Fruit fly (Drosophila melanogaster) whole organism, embryonic: ENCODE data around the gene Rdh.
A peak's percentile ranks its signal among the peaks of the same experiment; 100 is the strongest.

ENCODE experiments used
- Antp ChIP-seq: fragments of 200-800 bp; sonication (Bioruptor generic); optimal IDR thresholded peaks from 3 replicates; lab custom pipeline; 2016; ENCODE audit warnings: missing biosample characterization, missing genetic modification characterization
- Blimp-1 ChIP-seq: fragments of 200-800 bp; sonication (Bioruptor generic); optimal IDR thresholded peaks from 3 replicates; lab custom pipeline; 2018; ENCODE audit warnings: missing biosample characterization, missing genetic modification characterization, mild to moderate bottlenecking, moderate library complexity, missing genetic modification reagents
- CG10321 ChIP-seq: fragments of 200-800 bp; sonication (Bioruptor generic); IDR thresholded peaks from 2 replicates; pipeline ENCODE4 v1.3.6; 2022; ENCODE audit warnings: missing biosample characterization, missing genetic modification characterization
- CG11093 ChIP-seq: fragments of 200-800 bp; sonication (Bioruptor generic); IDR thresholded peaks from 3 replicates; pipeline ENCODE4 v1.3.6; 2022; ENCODE audit warnings: missing biosample characterization, missing genetic modification characterization
- CG11504 ChIP-seq: fragments of 200-800 bp; sonication (Bioruptor generic); optimal IDR thresholded peaks from 3 replicates; lab custom pipeline; 2019; ENCODE audit warnings: missing biosample characterization, mild to moderate bottlenecking, missing genetic modification characterization, moderate library complexity
- CG13296 ChIP-seq: fragments of 200-800 bp; sonication (Bioruptor generic); optimal IDR thresholded peaks from 3 replicates; lab custom pipeline; 2018; ENCODE audit warnings: missing biosample characterization, mild to moderate bottlenecking, missing genetic modification characterization
- CG14860 ChIP-seq: fragments of 200-800 bp; sonication (Bioruptor generic); IDR thresholded peaks from 3 replicates; pipeline ENCODE4 v1.3.6; 2022; ENCODE audit warnings: missing biosample characterization, missing genetic modification characterization; ENCODE audit not compliant: partially characterized antibody
- CG1529 ChIP-seq: fragments of 200-800 bp; sonication (Bioruptor generic); optimal IDR thresholded peaks from 3 replicates; lab custom pipeline; 2018; ENCODE audit warnings: missing biosample characterization, missing genetic modification characterization
- CG16779 ChIP-seq: fragments of 200-800 bp; sonication (Bioruptor generic); IDR thresholded peaks from 2 replicates; pipeline ENCODE4 v1.3.6; 2022; ENCODE audit warnings: missing biosample characterization, missing genetic modification characterization
- CG18476 ChIP-seq: fragments of 200-800 bp; sonication (Bioruptor generic); optimal IDR thresholded peaks from 2 replicates; lab custom pipeline; 2016; ENCODE audit warnings: missing biosample characterization, mild to moderate bottlenecking, missing genetic modification characterization
- CG2116 ChIP-seq: fragments of 200-800 bp; sonication (Bioruptor generic); optimal IDR thresholded peaks from 3 replicates; lab custom pipeline; 2018; ENCODE audit warnings: missing biosample characterization, mild to moderate bottlenecking, missing genetic modification characterization
- CG2199 ChIP-seq: fragments of 200-800 bp; sonication (Bioruptor generic); IDR thresholded peaks from 3 replicates; pipeline ENCODE4 v1.3.6; 2022; ENCODE audit warnings: missing biosample characterization, missing genetic modification characterization
- CG2875 ChIP-seq: fragments of 200-800 bp; sonication (Bioruptor generic); optimal IDR thresholded peaks from 2 replicates; lab custom pipeline; 2017; ENCODE audit warnings: missing biosample characterization, mild to moderate bottlenecking, missing genetic modification characterization, missing genetic modification reagents
- CG31365 ChIP-seq: fragments of 200-800 bp; sonication (Bioruptor generic); optimal IDR thresholded peaks from 2 replicates; lab custom pipeline; 2018; ENCODE audit warnings: missing biosample characterization, mild to moderate bottlenecking, missing genetic modification characterization
- CG3995 ChIP-seq: fragments of 200-800 bp; sonication (Bioruptor generic); optimal IDR thresholded peaks from 3 replicates; lab custom pipeline; 2016; ENCODE audit warnings: missing biosample characterization, missing genetic modification characterization
- CG4424 ChIP-seq: fragments of 200-800 bp; sonication (Bioruptor generic); optimal IDR thresholded peaks from 3 replicates; lab custom pipeline; 2016; ENCODE audit warnings: missing biosample characterization, missing genetic modification characterization
- CG7987 ChIP-seq: fragments of 200-800 bp; sonication (Bioruptor generic); optimal IDR thresholded peaks from 2 replicates; lab custom pipeline; 2018; ENCODE audit warnings: missing biosample characterization, mild to moderate bottlenecking, missing genetic modification characterization, moderate library complexity
- CG9609 ChIP-seq: fragments of 200-800 bp; sonication (Bioruptor generic); optimal IDR thresholded peaks from 3 replicates; lab custom pipeline; 2016; ENCODE audit warnings: missing biosample characterization, missing genetic modification characterization
- CoRest ChIP-seq: fragments of 200-800 bp; sonication (Bioruptor generic); optimal IDR thresholded peaks from 3 replicates; lab custom pipeline; 2018; ENCODE audit warnings: missing biosample characterization, mild to moderate bottlenecking, missing genetic modification characterization, moderate library complexity
- Drgx ChIP-seq: fragments of 200-800 bp; sonication (Bioruptor generic); IDR thresholded peaks from 2 replicates; pipeline ENCODE4 v1.3.6; 2022; ENCODE audit warnings: missing biosample characterization, missing genetic modification characterization
- HLH3B ChIP-seq: fragments of 200-800 bp; sonication (Bioruptor generic); IDR thresholded peaks from 2 replicates; pipeline ENCODE4 v1.3.6; 2022; ENCODE audit warnings: missing biosample characterization, missing genetic modification characterization
- HLH54F ChIP-seq: fragments of 200-800 bp; sonication (Bioruptor generic); optimal IDR thresholded peaks from 3 replicates; lab custom pipeline; 2016; ENCODE audit warnings: missing biosample characterization, missing genetic modification characterization
- Hr78 ChIP-seq, 2 experiments: fragments of 200-800 bp in 1 of 2; fragments of >200 bp in 1 of 2; sonication (Bioruptor generic) in 1 of 2; optimal IDR thresholded peaks; 2 replicates each; lab custom pipeline; 2017 to 2019; ENCODE audit warnings: missing biosample characterization in 2 of 2, missing genetic modification characterization in 2 of 2, mild to moderate bottlenecking in 1 of 2, moderate library complexity in 1 of 2
- Hsf ChIP-seq: fragments of 200-800 bp; sonication (Bioruptor generic); optimal IDR thresholded peaks from 3 replicates; lab custom pipeline; 2016; ENCODE audit warnings: missing biosample characterization, missing genetic modification characterization
- Lpt ChIP-seq: fragments of >200 bp; optimal IDR thresholded peaks from 2 replicates; lab custom pipeline; 2018; ENCODE audit warnings: missing biosample characterization, missing genetic modification characterization
- MTF-1 ChIP-seq: fragments of 200-800 bp; sonication (Bioruptor generic); optimal IDR thresholded peaks from 2 replicates; lab custom pipeline; 2018; ENCODE audit warnings: missing biosample characterization, mild to moderate bottlenecking, missing genetic modification characterization, borderline replicate concordance
- NK7.1 ChIP-seq: fragments of 200-800 bp; sonication (Bioruptor generic); optimal IDR thresholded peaks from 3 replicates; lab custom pipeline; 2016; ENCODE audit warnings: missing biosample characterization, missing genetic modification characterization
- Vsx1 ChIP-seq: fragments of 200-800 bp; sonication (Bioruptor generic); optimal IDR thresholded peaks from 2 replicates; lab custom pipeline; 2017; ENCODE audit warnings: missing biosample characterization, mild to moderate bottlenecking, missing genetic modification characterization, missing genetic modification reagents
- ac ChIP-seq: fragments of 200-800 bp; sonication (Bioruptor generic); optimal IDR thresholded peaks from 3 replicates; lab custom pipeline; 2017; ENCODE audit warnings: missing biosample characterization, mild to moderate bottlenecking, missing genetic modification characterization
- az2 ChIP-seq: fragments of 200-800 bp; sonication (Bioruptor generic); optimal IDR thresholded peaks from 3 replicates; lab custom pipeline; 2016; ENCODE audit warnings: missing biosample characterization, missing genetic modification characterization
- cas ChIP-seq: fragments of 200-800 bp; sonication (Bioruptor generic); IDR thresholded peaks from 2 replicates; pipeline ENCODE4 v1.3.6; 2022; ENCODE audit warnings: missing biosample characterization, missing genetic modification characterization
- crc ChIP-seq: fragments of 200-800 bp; sonication (Bioruptor generic); optimal IDR thresholded peaks from 2 replicates; lab custom pipeline; 2016; ENCODE audit warnings: missing biosample characterization, missing genetic modification characterization
- croc ChIP-seq: fragments of 200-800 bp; sonication (Bioruptor generic); conservative IDR thresholded peaks from 3 replicates; pipeline ENCODE4 v1.3.6; 2022; ENCODE audit warnings: missing biosample characterization, missing genetic modification characterization
- da ChIP-seq: fragments of 200-800 bp; sonication (Bioruptor generic); optimal IDR thresholded peaks from 2 replicates; lab custom pipeline; 2016; ENCODE audit warnings: missing biosample characterization, missing genetic modification characterization
- ems ChIP-seq: fragments of 200-800 bp; sonication (Bioruptor generic); optimal IDR thresholded peaks from 3 replicates; lab custom pipeline; 2016; ENCODE audit warnings: missing biosample characterization, missing genetic modification characterization
- exex ChIP-seq: fragments of 200-800 bp; sonication (Bioruptor generic); optimal IDR thresholded peaks from 4 replicates; lab custom pipeline; 2018; ENCODE audit warnings: missing biosample characterization, mild to moderate bottlenecking, missing genetic modification characterization, moderate library complexity
- fd96Cb ChIP-seq: fragments of 200-800 bp; sonication (Bioruptor generic); optimal IDR thresholded peaks from 2 replicates; lab custom pipeline; 2018; ENCODE audit warnings: missing biosample characterization, mild to moderate bottlenecking, missing genetic modification characterization, moderate library complexity
- gt ChIP-seq: fragments of 200-800 bp; sonication (Bioruptor generic); IDR thresholded peaks from 2 replicates; pipeline ENCODE4 v1.3.6; 2022; ENCODE audit warnings: missing biosample characterization, missing genetic modification characterization
- ind ChIP-seq: fragments of 200-800 bp; sonication (Bioruptor generic); optimal IDR thresholded peaks from 3 replicates; lab custom pipeline; 2016; ENCODE audit warnings: missing biosample characterization, missing genetic modification characterization
- jigr1 ChIP-seq: fragments of 200-800 bp; sonication (Bioruptor generic); IDR thresholded peaks from 3 replicates; pipeline ENCODE4 v1.3.6; 2022; ENCODE audit warnings: missing biosample characterization, missing genetic modification characterization
- kah ChIP-seq: fragments of 200-800 bp; sonication (Bioruptor generic); optimal IDR thresholded peaks from 2 replicates; lab custom pipeline; 2018; ENCODE audit warnings: missing biosample characterization, mild to moderate bottlenecking, missing genetic modification characterization
- lab ChIP-seq: fragments of 200-800 bp; sonication (Bioruptor generic); optimal IDR thresholded peaks from 3 replicates; lab custom pipeline; 2017; ENCODE audit warnings: missing biosample characterization, missing genetic modification characterization, mild to moderate bottlenecking, moderate library complexity, missing genetic modification reagents
- lbe ChIP-seq: fragments of 200-800 bp; sonication (Bioruptor generic); optimal IDR thresholded peaks from 2 replicates; lab custom pipeline; 2016; ENCODE audit warnings: missing biosample characterization, mild to moderate bottlenecking, missing genetic modification characterization
- pho ChIP-seq: fragments of 200-800 bp; sonication (Bioruptor generic); optimal IDR thresholded peaks from 2 replicates; lab custom pipeline; 2016; ENCODE audit warnings: missing biosample characterization, missing genetic modification characterization
- pros ChIP-seq: fragments of 200-800 bp; sonication (Bioruptor generic); optimal IDR thresholded peaks from 3 replicates; lab custom pipeline; 2019; ENCODE audit warnings: missing biosample characterization, mild to moderate bottlenecking, missing genetic modification characterization, moderate library complexity
- run ChIP-seq: fragments of 200-800 bp; sonication (Bioruptor generic); optimal IDR thresholded peaks from 3 replicates; lab custom pipeline; 2018; ENCODE audit warnings: missing biosample characterization, mild to moderate bottlenecking, missing genetic modification characterization
- sens ChIP-seq: fragments of 200-800 bp; sonication (Bioruptor generic); peaks from one replicate; lab custom pipeline; 2016; ENCODE audit warnings: missing biosample characterization, missing genetic modification characterization
- seq ChIP-seq: fragments of 200-800 bp; sonication (Bioruptor generic); IDR thresholded peaks from 2 replicates; pipeline ENCODE4 v1.3.6; 2022; ENCODE audit warnings: missing biosample characterization, missing genetic modification characterization
- tap ChIP-seq: fragments of 200-800 bp; optimal IDR thresholded peaks from 3 replicates; lab custom pipeline; 2019; ENCODE audit warnings: missing biosample characterization, mild to moderate bottlenecking, missing genetic modification characterization, moderate library complexity

Gene Rdh

DNA sequence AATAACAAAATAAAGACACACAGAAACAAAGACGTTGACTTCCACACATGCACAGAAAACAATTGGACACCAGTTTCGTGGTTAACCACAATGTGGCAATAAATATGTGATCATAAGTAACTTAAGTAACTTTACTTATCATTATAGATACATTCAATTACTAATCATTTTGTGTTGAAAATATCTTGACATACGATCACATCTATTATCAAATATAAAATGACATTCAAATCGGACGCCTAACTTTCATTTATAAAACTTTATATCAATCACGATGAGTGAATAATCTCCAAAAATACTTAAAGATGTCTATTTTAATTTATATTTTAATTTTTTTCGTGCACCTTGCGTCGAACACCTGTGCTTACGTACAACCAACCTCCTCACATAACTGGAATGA, 46.8 kb upstream of the Rdh start:
- TF ChIP-seq crc (GFP tag; lab: Kevin White, UChicago) (no peak), da (GFP tag; lab: Kevin White, UChicago) (no peak), sens (GFP tag; lab: Kevin White, UChicago) (peak; percentile 24), pho (GFP tag; lab: Kevin White, UChicago) (no peak), Hsf (GFP tag; lab: Kevin White, UChicago) (no peak), lab (peak; percentile 9), CG11504 (tag; lab: Kevin White, UChicago) (peak; percentile 36), lbe (GFP tag; lab: Kevin White, UChicago) (peak; percentile 45), jigr1 (GFP tag; lab: Robert Waterston, UW) (no peak), Drgx (GFP tag; lab: Robert Waterston, UW) (peak; percentile 26; the same call in 1 of the 2 replicates)
- TF ChIP-seq, all 482 proteins: peak for 5

dm6 chr3L:3782584-3783218, 42.5 kb upstream of the Rdh start:
- TF ChIP-seq CG11093 (GFP tag; lab: Robert Waterston, UW) (no peak), CG16779 (no peak), CG2875 (GFP tag; lab: Kevin White, UChicago) (no peak), CoRest (tag; lab: Kevin White, UChicago) (no peak), CG1529 (GFP tag; lab: Kevin White, UChicago) (no peak), az2 (GFP tag; lab: Kevin White, UChicago) (no peak), CG4424 (GFP tag; lab: Kevin White, UChicago) (no peak), CG2116 (GFP tag; lab: Kevin White, UChicago) (no peak), CG3995 (GFP tag; lab: Kevin White, UChicago) (no peak), gt (GFP tag; lab: Robert Waterston, UW) (no peak), Blimp-1 (GFP tag; lab: Kevin White, UChicago) (no peak), cas (GFP tag; lab: Robert Waterston, UW) (no peak), Hsf (GFP tag; lab: Kevin White, UChicago) (no peak), pros (no peak), kah (GFP tag; lab: Kevin White, UChicago) (no peak), HLH54F (GFP tag; lab: Kevin White, UChicago) (no peak), Lpt (GFP tag; lab: Kevin White, UChicago) (no peak), CG7987 (GFP tag; lab: Kevin White, UChicago) (no peak), Hr78 (GFP tag; optimal IDR thresholded peaks at IDR 0.05; lab: Kevin White, UChicago) (peak in 1 of 2 experiments; percentile 58), ems (GFP tag; lab: Kevin White, UChicago) (no peak), fd96Cb (tag; lab: Kevin White, UChicago) (no peak), CG13296 (GFP tag; lab: Kevin White, UChicago) (no peak), tap (tag; lab: Kevin White, UChicago) (no peak), ac (GFP tag; lab: Kevin White, UChicago) (peak; percentile 21), CG10321 (GFP tag; lab: Robert Waterston, UW) (no peak), ind (no peak), CG2199 (GFP tag; lab: Robert Waterston, UW) (no peak), Drgx (GFP tag; lab: Robert Waterston, UW) (no peak), run (no peak), CG18476 (GFP tag; lab: Kevin White, UChicago) (no peak), MTF-1 (GFP tag; lab: Kevin White, UChicago) (no peak), NK7.1 (GFP tag; lab: Kevin White, UChicago) (no peak), CG9609 (GFP tag; lab: Kevin White, UChicago) (no peak), exex (tag; lab: Kevin White, UChicago) (no peak), CG31365 (no peak), HLH3B (GFP tag; lab: Robert Waterston, UW) (no peak), Vsx1 (GFP tag; lab: Kevin White, UChicago) (no peak), Antp (GFP tag; lab: Kevin White, UChicago) (no peak), CG14860 (no peak), croc (GFP tag; lab: Robert Waterston, UW) (no peak), seq (GFP tag; lab: Robert Waterston, UW) (no peak)
